Fruit fly (Drosophila melanogaster) whole organism, embryonic: Measurements from ENCODE around the gene Ada1-1.

Experiments used
- Ada2b ChIP-seq: fragments of 200-800 bp; sonication (Bioruptor generic); IDR thresholded peaks from 2 replicates; pipeline ENCODE4 v1.3.6; 2022; ENCODE audit warnings: missing biosample characterization, missing genetic modification characterization
- CG10654 ChIP-seq: fragments of 200-800 bp; sonication (Bioruptor generic); optimal IDR thresholded peaks from 2 replicates; lab custom pipeline; 2016; ENCODE audit warnings: missing biosample characterization, missing genetic modification characterization
- CG11695 ChIP-seq: fragments of 200-800 bp; sonication (Bioruptor generic); IDR thresholded peaks from 3 replicates; pipeline ENCODE4 v1.3.6; 2022; ENCODE audit warnings: missing biosample characterization, missing genetic modification characterization
- CG12942 ChIP-seq: fragments of 200-800 bp; sonication (Bioruptor generic); optimal IDR thresholded peaks from 3 replicates; lab custom pipeline; 2016; ENCODE audit warnings: missing biosample characterization, missing genetic modification characterization
- CG15073 ChIP-seq: fragments of 200-800 bp; sonication (Bioruptor generic); optimal IDR thresholded peaks from 2 replicates; lab custom pipeline; 2016; ENCODE audit warnings: missing biosample characterization, missing genetic modification characterization
- CG17328 ChIP-seq: fragments of 200-800 bp; sonication (Bioruptor generic); IDR thresholded peaks from 2 replicates; pipeline ENCODE4 v1.3.6; 2022; ENCODE audit warnings: missing biosample characterization, missing genetic modification characterization
- CG17568 ChIP-seq: fragments of 200-800 bp; sonication (Bioruptor generic); optimal IDR thresholded peaks from 2 replicates; lab custom pipeline; 2018; ENCODE audit warnings: missing biosample characterization, mild to moderate bottlenecking, missing genetic modification characterization, moderate library complexity
- CG17912 ChIP-seq: fragments of 200-800 bp; sonication (Bioruptor generic); optimal IDR thresholded peaks from 2 replicates; lab custom pipeline; 2018; ENCODE audit warnings: missing biosample characterization, mild to moderate bottlenecking, missing genetic modification characterization
- CG18262 ChIP-seq: fragments of 200-800 bp; optimal IDR thresholded peaks from 3 replicates; lab custom pipeline; 2019; ENCODE audit warnings: missing biosample characterization, mild to moderate bottlenecking, missing genetic modification characterization, moderate library complexity
- CG2120 ChIP-seq: fragments of 200-800 bp; sonication (Bioruptor generic); optimal IDR thresholded peaks from 3 replicates; lab custom pipeline; 2016; ENCODE audit warnings: missing biosample characterization, missing genetic modification characterization
- CG30403 ChIP-seq: fragments of 200-800 bp; sonication (Bioruptor generic); optimal IDR thresholded peaks from 3 replicates; lab custom pipeline; 2016; ENCODE audit warnings: missing biosample characterization, missing genetic modification characterization
- CG30431 ChIP-seq: fragments of 200-800 bp; sonication (Bioruptor generic); optimal IDR thresholded peaks from 2 replicates; lab custom pipeline; 2017; ENCODE audit warnings: missing biosample characterization, missing genetic modification characterization
- CG34422 ChIP-seq: fragments of 200-800 bp; sonication (Bioruptor generic); IDR thresholded peaks from 3 replicates; pipeline ENCODE4 v1.3.6; 2022; ENCODE audit warnings: missing biosample characterization, missing genetic modification characterization
- CG3838 ChIP-seq: fragments of 200-800 bp; sonication (Bioruptor generic); optimal IDR thresholded peaks from 3 replicates; lab custom pipeline; 2016; ENCODE audit warnings: missing biosample characterization, missing genetic modification characterization
- CG5245 ChIP-seq: fragments of 200-800 bp; sonication (Bioruptor generic); optimal IDR thresholded peaks from 3 replicates; lab custom pipeline; 2016; ENCODE audit warnings: missing biosample characterization, missing genetic modification characterization
- CG6175 ChIP-seq: fragments of 200-800 bp; sonication (Bioruptor generic); IDR thresholded peaks from 3 replicates; pipeline ENCODE4 v1.3.6; 2022; ENCODE audit warnings: missing biosample characterization, missing genetic modification characterization
- CG7271 ChIP-seq: fragments of 200-800 bp; sonication (Bioruptor generic); optimal IDR thresholded peaks from 2 replicates; lab custom pipeline; 2018; ENCODE audit warnings: missing biosample characterization, mild to moderate bottlenecking, missing genetic modification characterization, moderate library complexity
- CG8281 ChIP-seq: fragments of 200-800 bp; sonication (Bioruptor generic); optimal IDR thresholded peaks from 2 replicates; lab custom pipeline; 2018; ENCODE audit warnings: missing biosample characterization, mild to moderate bottlenecking, missing genetic modification characterization, moderate library complexity
- CG8290 ChIP-seq, 3 experiments: fragments of 200-800 bp; sonication (Bioruptor generic); optimal IDR thresholded peaks; 2 replicates each; lab custom pipeline; 2016 to 2019; ENCODE audit warnings: missing biosample characterization in 3 of 3, missing genetic modification characterization in 3 of 3, mild to moderate bottlenecking in 2 of 3, moderate library complexity in 1 of 3
- CG9876 ChIP-seq: fragments of 200-800 bp; sonication (Bioruptor generic); optimal IDR thresholded peaks from 2 replicates; lab custom pipeline; 2016; ENCODE audit warnings: missing biosample characterization, missing genetic modification characterization
- D ChIP-seq, 2 experiments: fragments of 200-800 bp in 1 of 2; fragments of >200 bp in 1 of 2; sonication (Bioruptor generic) in 1 of 2; optimal IDR thresholded peaks; 2 replicates in 1 of 2; 3 replicates in 1 of 2; lab custom pipeline; 2017; ENCODE audit warnings: mild to moderate bottlenecking in 1 of 2, missing biosample characterization in 1 of 2, missing genetic modification characterization in 1 of 2, missing genetic modification reagents in 1 of 2
- HLH4C ChIP-seq: fragments of 200-800 bp; sonication (Bioruptor generic); IDR thresholded peaks from 3 replicates; pipeline ENCODE4 v1.3.6; 2022; ENCODE audit warnings: missing biosample characterization, missing genetic modification characterization; ENCODE audit not compliant: partially characterized antibody
- Hmx ChIP-seq: fragments of 200-800 bp; sonication (Bioruptor generic); optimal IDR thresholded peaks from 2 replicates; lab custom pipeline; 2016; ENCODE audit warnings: missing biosample characterization, missing genetic modification characterization
- NC2α ChIP-seq: fragments of 200-800 bp; sonication (Bioruptor generic); optimal IDR thresholded peaks from 2 replicates; lab custom pipeline; 2016; ENCODE audit warnings: missing biosample characterization, missing genetic modification characterization
- NFAT ChIP-seq: fragments of 200-800 bp; sonication (Bioruptor generic); IDR thresholded peaks from 2 replicates; pipeline ENCODE4 v1.3.6; 2022; ENCODE audit warnings: missing biosample characterization, missing genetic modification characterization
- NfI ChIP-seq: fragments of 200-800 bp; sonication (Bioruptor generic); optimal IDR thresholded peaks from 3 replicates; lab custom pipeline; 2018; ENCODE audit warnings: missing biosample characterization, mild to moderate bottlenecking, missing genetic modification characterization, moderate library complexity
- Optix ChIP-seq: fragments of 200-800 bp; sonication (Bioruptor generic); IDR thresholded peaks from 3 replicates; pipeline ENCODE4 v1.3.6; 2022; ENCODE audit warnings: missing biosample characterization, missing genetic modification characterization
- Trl ChIP-seq, 3 experiments: fragments of >200 bp in 2 of 3; fragments of 200-800 bp in 1 of 3; sonication (Bioruptor generic) in 1 of 3; optimal IDR thresholded peaks; 2 replicates in 1 of 3; 3 replicates in 2 of 3; lab custom pipeline; 2016 to 2017; ENCODE audit warnings: missing biosample characterization in 1 of 3, missing genetic modification characterization in 1 of 3
- YL-1 ChIP-seq: fragments of 200-800 bp; sonication (Bioruptor generic); optimal IDR thresholded peaks from 3 replicates; lab custom pipeline; 2017; ENCODE audit warnings: missing biosample characterization, mild to moderate bottlenecking, missing genetic modification characterization
- abd-A ChIP-seq: fragments of 200-800 bp; sonication (Bioruptor generic); optimal IDR thresholded peaks from 3 replicates; lab custom pipeline; 2019; ENCODE audit warnings: missing biosample characterization, mild to moderate bottlenecking, missing genetic modification characterization, moderate library complexity
- bigmax ChIP-seq: fragments of 200-800 bp; sonication (Bioruptor generic); optimal IDR thresholded peaks from 2 replicates; lab custom pipeline; 2018; ENCODE audit warnings: missing biosample characterization, mild to moderate bottlenecking, missing genetic modification characterization
- cad ChIP-seq: fragments of >200 bp; optimal IDR thresholded peaks from 2 replicates; lab custom pipeline; 2017; ENCODE audit warnings: missing biosample characterization, missing genetic modification characterization
- chif ChIP-seq, 2 experiments: fragments of 200-800 bp; sonication (Bioruptor generic); optimal IDR thresholded peaks; 3 replicates each; lab custom pipeline; 2016; ENCODE audit warnings: missing biosample characterization in 2 of 2, missing genetic modification characterization in 2 of 2
- dati ChIP-seq: fragments of 200-800 bp; sonication (Bioruptor generic); IDR thresholded peaks from 2 replicates; pipeline ENCODE4 v1.3.6; 2022; ENCODE audit warnings: missing biosample characterization, missing genetic modification characterization
- dpn ChIP-seq, 2 experiments: fragments of 200-800 bp; sonication (Bioruptor generic); optimal IDR thresholded peaks; 3 replicates each; lab custom pipeline; 2016; ENCODE audit warnings: missing biosample characterization in 2 of 2, missing genetic modification characterization in 2 of 2
- ems ChIP-seq: fragments of 200-800 bp; sonication (Bioruptor generic); optimal IDR thresholded peaks from 3 replicates; lab custom pipeline; 2016; ENCODE audit warnings: missing biosample characterization, missing genetic modification characterization
- eve ChIP-seq, 2 experiments: fragments of >200 bp; optimal IDR thresholded peaks; 2 replicates each; lab custom pipeline; 2017; ENCODE audit warnings: missing biosample characterization in 2 of 2, missing genetic modification characterization in 2 of 2
- grn ChIP-seq: fragments of 200-800 bp; sonication (Bioruptor generic); optimal IDR thresholded peaks from 3 replicates; lab custom pipeline; 2017; ENCODE audit warnings: missing biosample characterization, missing genetic modification characterization
- nau ChIP-seq: fragments of 200-800 bp; sonication (Bioruptor generic); optimal IDR thresholded peaks from 3 replicates; lab custom pipeline; 2017; ENCODE audit warnings: missing biosample characterization, mild to moderate bottlenecking, missing genetic modification characterization, missing genetic modification reagents
- pho ChIP-seq: fragments of 200-800 bp; sonication (Bioruptor generic); optimal IDR thresholded peaks from 2 replicates; lab custom pipeline; 2016; ENCODE audit warnings: missing biosample characterization, missing genetic modification characterization
- prd ChIP-seq, 3 experiments: fragments of >200 bp in 2 of 3; fragments of 200-800 bp in 1 of 3; sonication (Bioruptor generic) in 1 of 3; optimal IDR thresholded peaks in 2 of 3; IDR thresholded peaks in 1 of 3; 2 replicates in 2 of 3; 3 replicates in 1 of 3; pipeline versions ENCODE4 v1.3.6 to Lab custom; 2017 to 2022; ENCODE audit warnings: missing biosample characterization in 1 of 3, missing genetic modification characterization in 1 of 3
- seq ChIP-seq: fragments of 200-800 bp; sonication (Bioruptor generic); IDR thresholded peaks from 2 replicates; pipeline ENCODE4 v1.3.6; 2022; ENCODE audit warnings: missing biosample characterization, missing genetic modification characterization
- slou ChIP-seq: fragments of 200-800 bp; sonication (Bioruptor generic); optimal IDR thresholded peaks from 3 replicates; lab custom pipeline; 2016; ENCODE audit warnings: missing biosample characterization, missing genetic modification characterization
- sr ChIP-seq: fragments of 200-800 bp; sonication (Bioruptor generic); IDR thresholded peaks from 3 replicates; pipeline ENCODE4 v1.3.6; 2022; ENCODE audit warnings: missing biosample characterization, missing genetic modification characterization
- tin ChIP-seq: fragments of 200-800 bp; sonication (Bioruptor generic); optimal IDR thresholded peaks from 3 replicates; lab custom pipeline; 2016; ENCODE audit warnings: missing biosample characterization, missing genetic modification characterization
- toy ChIP-seq: fragments of 200-800 bp; sonication (Bioruptor generic); IDR thresholded peaks from 2 replicates; pipeline ENCODE4 v1.3.6; 2022; ENCODE audit warnings: missing biosample characterization, missing genetic modification characterization
- vfl ChIP-seq: fragments of 200-800 bp; sonication (Bioruptor generic); optimal IDR thresholded peaks from 2 replicates; lab custom pipeline; 2016; ENCODE audit warnings: missing biosample characterization, missing genetic modification characterization

Gene Ada1-1

DNA sequence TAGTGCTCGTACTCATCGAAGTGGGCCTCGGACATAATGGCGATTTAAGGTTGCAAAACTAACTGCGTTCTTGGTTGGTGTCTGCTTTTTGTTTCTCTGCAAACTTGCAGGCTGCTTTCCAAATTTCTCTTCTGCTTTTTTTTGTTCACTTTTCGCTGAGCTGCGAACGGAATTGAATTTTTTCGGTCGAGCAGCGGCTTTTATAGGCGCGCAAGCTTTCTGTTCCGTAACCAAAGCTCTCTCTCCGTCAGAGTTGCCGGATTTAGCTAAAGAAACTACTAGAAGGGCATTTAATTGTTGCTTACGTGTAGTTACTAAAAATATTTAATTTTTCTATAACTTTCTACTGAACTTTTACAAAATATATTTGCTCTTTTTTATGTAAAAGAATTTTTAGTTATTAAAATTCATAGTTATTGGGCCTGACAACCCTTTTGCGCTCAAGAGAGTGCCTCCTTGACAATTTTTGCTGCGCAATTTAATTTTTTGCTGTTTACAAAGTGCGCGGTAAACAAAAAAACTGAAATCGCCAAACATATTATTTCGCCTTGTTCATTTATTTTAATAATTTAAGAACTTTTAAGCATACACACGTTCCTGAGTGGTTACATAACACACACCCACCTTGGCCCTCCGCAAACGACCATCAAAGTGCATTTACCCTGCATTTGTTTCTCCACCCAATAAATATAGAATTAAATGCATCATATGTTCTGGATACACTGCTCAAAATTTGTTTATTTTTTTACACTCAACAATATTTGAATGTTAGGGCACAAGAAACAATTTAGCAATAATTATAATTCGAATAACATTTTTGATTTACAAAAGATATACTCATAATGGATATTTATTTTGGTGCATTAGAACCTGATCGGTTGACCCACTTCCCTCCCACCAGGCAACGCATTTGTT, 49.6 kb downstream of the Ada1-1 start, which contains the start of gene CG6770 (continued):
- TF ChIP-seq grn = no peak
- TF ChIP-seq vfl (GFP tag; lab: Kevin White, UChicago) = peak; percentile 63
- TF ChIP-seq cad = no peak
- peak; percentile 77 for TF ChIP-seq CG30403
- TF ChIP-seq YL-1 = peak; percentile 69
- peak; percentile 55 for TF ChIP-seq abd-A (tag; lab: Kevin White, UChicago)
- peak; percentile 80 for TF ChIP-seq Ada2b (GFP tag; lab: Robert Waterston, UW)
- 0 out of 2 replicates have a peak, but pooled peaks have one; percentile 29 for TF ChIP-seq dati (GFP tag; lab: Robert Waterston, UW)
- TF ChIP-seq CG7271 (tag; lab: Kevin White, UChicago) = no peak
- no peak for TF ChIP-seq CG17912 (GFP tag; lab: Kevin White, UChicago)
- peak; percentile 84 for TF ChIP-seq CG17568
- TF ChIP-seq toy (GFP tag; lab: Robert Waterston, UW) = no peak
- TF ChIP-seq CG9876 (GFP tag; lab: Kevin White, UChicago) = peak; percentile 21
- peak in 1 of 2 experiments; percentile 19 for TF ChIP-seq chif (GFP tag; optimal IDR thresholded peaks at IDR 0.05; lab: Kevin White, UChicago)
- TF ChIP-seq nau (GFP tag; lab: Kevin White, UChicago) = peak; percentile 64
- no peak for TF ChIP-seq D (optimal IDR thresholded peaks at IDR 0.05; lab: Kevin White, UChicago)
- TF ChIP-seq D (GFP tag; optimal IDR thresholded peaks at IDR 0.05; lab: Kevin White, UChicago) = no peak
- TF ChIP-seq seq = peak; percentile 84
- peak; percentile 58 for TF ChIP-seq bigmax (GFP tag; lab: Kevin White, UChicago)
- peak; percentile 83 for TF ChIP-seq NfI
- TF ChIP-seq dpn (GFP tag; optimal IDR thresholded peaks at IDR 0.05; lab: Kevin White, UChicago) = peak; percentile 71
- TF ChIP-seq CG12942 (GFP tag; lab: Kevin White, UChicago) = peak; percentile 33
- TF ChIP-seq CG5245 (GFP tag; lab: Kevin White, UChicago) = peak; percentile 57
- TF ChIP-seq CG30431 (GFP tag; lab: Kevin White, UChicago) = peak; percentile 32
- TF ChIP-seq CG18262 (tag; lab: Kevin White, UChicago) = peak; percentile 68
- TF ChIP-seq ems (GFP tag; lab: Kevin White, UChicago) = peak; percentile 14
- peak; percentile 84 for TF ChIP-seq CG2120
- peak; percentile 62; the same call in 2 of the 3 replicates for TF ChIP-seq Optix (GFP tag; lab: Robert Waterston, UW)
- peak; percentile 11 for TF ChIP-seq CG15073 (GFP tag; lab: Kevin White, UChicago)
- TF ChIP-seq eve (GFP tag; optimal IDR thresholded peaks at IDR 0.05; lab: Kevin White, UChicago) = no peak
- TF ChIP-seq NFAT (GFP tag; lab: Robert Waterston, UW) = peak; percentile 81
- peak; percentile 68 for TF ChIP-seq CG34422 (GFP tag; lab: Robert Waterston, UW)
- TF ChIP-seq Hmx (GFP tag; lab: Kevin White, UChicago) = peak; percentile 2
- peak; percentile 34; the same call in 2 of the 3 replicates for TF ChIP-seq HLH4C (GFP tag; lab: Robert Waterston, UW)
- peak; percentile 41 to 74 for TF ChIP-seq Trl (optimal IDR thresholded peaks at IDR 0.05; lab: Kevin White, UChicago)
- peak; percentile 43 for TF ChIP-seq Trl (GFP tag; optimal IDR thresholded peaks at IDR 0.05; lab: Kevin White, UChicago)
- no peak for TF ChIP-seq slou (GFP tag; lab: Kevin White, UChicago)
- TF ChIP-seq CG10654 (GFP tag; lab: Kevin White, UChicago) = no peak
- TF ChIP-seq sr = 0 out of 3 replicates have a peak, but pooled peaks have one; percentile 21
- TF ChIP-seq CG11695 (GFP tag; lab: Robert Waterston, UW) = peak; percentile 92
- TF ChIP-seq CG3838 (GFP tag; lab: Kevin White, UChicago) = peak; percentile 56
- peak; percentile 14 for TF ChIP-seq CG8281 (tag; lab: Kevin White, UChicago)
- TF ChIP-seq CG8290 (GFP tag; optimal IDR thresholded peaks at IDR 0.05; lab: Kevin White, UChicago) = no peak
- TF ChIP-seq CG8290 (tag; optimal IDR thresholded peaks at IDR 0.05; lab: Kevin White, UChicago) = peak in 1 of 2 experiments; percentile 81
- TF ChIP-seq pho (GFP tag; lab: Kevin White, UChicago) = peak; percentile 45
- TF ChIP-seq prd (optimal IDR thresholded peaks at IDR 0.05; lab: Kevin White, UChicago) = no peak
- TF ChIP-seq prd (GFP tag; IDR thresholded peaks at IDR 0.05; lab: Robert Waterston, UW) = peak; percentile 93
- TF ChIP-seq tin (GFP tag; lab: Kevin White, UChicago) = peak; percentile 48
- TF ChIP-seq NC2α (GFP tag; lab: Kevin White, UChicago) = no peak
- TF ChIP-seq CG6175 = 0 out of 3 replicates have a peak, but pooled peaks have one; percentile 38
- TF ChIP-seq CG17328 (GFP tag; lab: Robert Waterston, UW) = peak; percentile 90
